Worm (Caenorhabditis elegans): Measurements from ENCODE around the gene sec-10.

DNA sequence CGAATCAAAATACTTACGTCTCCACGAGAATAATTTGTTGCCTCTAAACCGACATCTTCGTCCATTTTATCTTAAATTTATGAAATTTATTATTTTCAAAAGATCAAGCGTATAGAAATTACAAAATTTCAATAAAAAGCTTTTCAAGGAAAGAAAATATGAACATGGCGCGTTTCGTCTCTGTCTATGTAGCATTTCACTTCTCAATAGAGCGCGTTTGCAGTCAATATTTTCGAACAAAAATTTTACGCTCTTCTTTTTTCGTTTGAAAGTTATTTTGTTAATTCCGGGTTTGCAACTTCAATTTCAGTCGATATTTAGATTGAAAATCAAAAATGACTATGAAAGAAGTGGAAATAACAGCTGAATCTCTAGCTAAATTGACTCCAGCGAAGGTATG, 8.1 kb downstream of the sec-10 start, which contains the start of the genes hcf-1 and swd-2.2:
- TF ChIP-seq W03F9.2 (tag; optimal IDR thresholded peaks at IDR 0.05) (peak; percentile 46), him-1 (tag; optimal IDR thresholded peaks at IDR 0.05) (no peak), dao-5 (tag; optimal IDR thresholded peaks at IDR 0.05) (no peak)

All from whole organism, L4/young adult.